Fruit fly (Drosophila melanogaster) whole organism, embryonic: ENCODE results near the gene esc.

Source experiments
- Aef1 ChIP-seq: fragments of 200-800 bp; sonication (Bioruptor generic); IDR thresholded peaks from 3 replicates; pipeline ENCODE4 v1.3.6; 2022; ENCODE audit warnings: missing biosample characterization, missing genetic modification characterization
- Antp ChIP-seq: fragments of 200-800 bp; sonication (Bioruptor generic); optimal IDR thresholded peaks from 3 replicates; lab custom pipeline; 2016; ENCODE audit warnings: missing biosample characterization, missing genetic modification characterization
- C15 ChIP-seq: fragments of 200-800 bp; sonication (Bioruptor generic); IDR thresholded peaks from 3 replicates; pipeline ENCODE4 v1.3.6; 2022; ENCODE audit warnings: missing biosample characterization, missing genetic modification characterization
- CG10209 ChIP-seq: fragments of 200-800 bp; sonication (Bioruptor generic); optimal IDR thresholded peaks from 3 replicates; lab custom pipeline; 2017; ENCODE audit warnings: missing biosample characterization, mild to moderate bottlenecking, missing genetic modification characterization, missing genetic modification reagents
- CG12299 ChIP-seq: fragments of 200-800 bp; sonication (Bioruptor generic); optimal IDR thresholded peaks from 2 replicates; lab custom pipeline; 2018; ENCODE audit warnings: missing biosample characterization, mild to moderate bottlenecking, missing genetic modification characterization
- CG1233 ChIP-seq: fragments of 200-800 bp; sonication (Bioruptor generic); optimal IDR thresholded peaks from 4 replicates; lab custom pipeline; 2018; ENCODE audit warnings: missing biosample characterization, mild to moderate bottlenecking, missing genetic modification characterization
- CG13123 ChIP-seq: fragments of 200-800 bp; sonication (Bioruptor generic); optimal IDR thresholded peaks from 2 replicates; lab custom pipeline; 2016; ENCODE audit warnings: missing biosample characterization, missing genetic modification characterization
- CG13287 ChIP-seq: fragments of 200-800 bp; sonication (Bioruptor generic); IDR thresholded peaks from 2 replicates; pipeline ENCODE4 v1.3.6; 2022; ENCODE audit warnings: missing biosample characterization, missing genetic modification characterization; ENCODE audit not compliant: partially characterized antibody
- CG13624 ChIP-seq: fragments of 200-800 bp; sonication (Bioruptor generic); optimal IDR thresholded peaks from 2 replicates; lab custom pipeline; 2016; ENCODE audit warnings: missing biosample characterization, missing genetic modification characterization
- CG14965 ChIP-seq: fragments of 200-800 bp; sonication (Bioruptor generic); optimal IDR thresholded peaks from 2 replicates; lab custom pipeline; 2016; ENCODE audit warnings: missing biosample characterization, missing genetic modification characterization, borderline replicate concordance
- CG16779 ChIP-seq: fragments of 200-800 bp; sonication (Bioruptor generic); IDR thresholded peaks from 2 replicates; pipeline ENCODE4 v1.3.6; 2022; ENCODE audit warnings: missing biosample characterization, missing genetic modification characterization
- CG3163 ChIP-seq: fragments of 200-800 bp; sonication (Bioruptor generic); optimal IDR thresholded peaks from 3 replicates; lab custom pipeline; 2016; ENCODE audit warnings: missing biosample characterization, missing genetic modification characterization
- CG32772 ChIP-seq: fragments of 200-800 bp; sonication (Bioruptor generic); IDR thresholded peaks from 2 replicates; pipeline ENCODE4 v1.3.6; 2022; ENCODE audit warnings: missing biosample characterization, missing genetic modification characterization
- CG34376 ChIP-seq: fragments of 200-800 bp; sonication (Bioruptor generic); optimal IDR thresholded peaks from 2 replicates; lab custom pipeline; 2018; ENCODE audit warnings: missing biosample characterization, mild to moderate bottlenecking, missing genetic modification characterization
- CG3726 ChIP-seq: fragments of 200-800 bp; sonication (Bioruptor generic); IDR thresholded peaks from 3 replicates; pipeline ENCODE4, ENCODE4 v1.3.6; 2022; ENCODE audit warnings: missing biosample characterization, missing genetic modification characterization
- CG4730 ChIP-seq: fragments of 200-800 bp; sonication (Bioruptor generic); IDR thresholded peaks from 2 replicates; pipeline ENCODE4 v1.3.6; 2022; ENCODE audit warnings: missing biosample characterization, missing genetic modification characterization
- CG6254 ChIP-seq: fragments of 200-800 bp; sonication (Bioruptor generic); optimal IDR thresholded peaks from 3 replicates; lab custom pipeline; 2017; ENCODE audit warnings: mild to moderate bottlenecking, missing biosample characterization, missing genetic modification reagents, missing genetic modification characterization
- CG7271 ChIP-seq: fragments of 200-800 bp; sonication (Bioruptor generic); optimal IDR thresholded peaks from 2 replicates; lab custom pipeline; 2018; ENCODE audit warnings: missing biosample characterization, mild to moderate bottlenecking, missing genetic modification characterization, moderate library complexity
- CG9797 ChIP-seq: fragments of 200-800 bp; sonication (Bioruptor generic); optimal IDR thresholded peaks from 3 replicates; lab custom pipeline; 2018; ENCODE audit warnings: missing biosample characterization, mild to moderate bottlenecking, missing genetic modification characterization
- CTCF ChIP-seq: fragments of 200-800 bp; sonication (Bioruptor generic); optimal IDR thresholded peaks from 2 replicates; lab custom pipeline; 2017; ENCODE audit warnings: missing biosample characterization, mild to moderate bottlenecking, missing genetic modification characterization, moderate library complexity
- Deaf1 ChIP-seq: fragments of 200-800 bp; optimal IDR thresholded peaks from 3 replicates; lab custom pipeline; 2019; ENCODE audit warnings: missing biosample characterization, mild to moderate bottlenecking, missing genetic modification characterization, moderate library complexity
- Doc2 ChIP-seq: fragments of 200-800 bp; sonication (Bioruptor generic); IDR thresholded peaks from 2 replicates; pipeline ENCODE4 v1.3.6; 2022; ENCODE audit warnings: missing biosample characterization, missing genetic modification characterization
- Doc3 ChIP-seq: fragments of 200-800 bp; sonication (Bioruptor generic); IDR thresholded peaks from 3 replicates; pipeline ENCODE4 v1.3.6; 2022; ENCODE audit warnings: missing biosample characterization, missing genetic modification characterization; ENCODE audit not compliant: partially characterized antibody
- HHEX ChIP-seq: fragments of 200-800 bp; sonication (Bioruptor generic); optimal IDR thresholded peaks from 3 replicates; lab custom pipeline; 2017; ENCODE audit warnings: missing biosample characterization, mild to moderate bottlenecking, missing genetic modification characterization, missing genetic modification reagents
- HLH3B ChIP-seq: fragments of 200-800 bp; sonication (Bioruptor generic); IDR thresholded peaks from 2 replicates; pipeline ENCODE4 v1.3.6; 2022; ENCODE audit warnings: missing biosample characterization, missing genetic modification characterization
- HLH4C ChIP-seq: fragments of 200-800 bp; sonication (Bioruptor generic); IDR thresholded peaks from 3 replicates; pipeline ENCODE4 v1.3.6; 2022; ENCODE audit warnings: missing biosample characterization, missing genetic modification characterization; ENCODE audit not compliant: partially characterized antibody
- Jarid2 ChIP-seq: fragments of 200-800 bp; sonication (Bioruptor generic); optimal IDR thresholded peaks from 3 replicates; lab custom pipeline; 2017; ENCODE audit warnings: mild to moderate bottlenecking, missing biosample characterization, missing genetic modification reagents, missing genetic modification characterization
- Mad ChIP-seq: fragments of 200-800 bp; sonication (Bioruptor generic); optimal IDR thresholded peaks from 2 replicates; lab custom pipeline; 2016; ENCODE audit warnings: missing biosample characterization, missing genetic modification characterization
- Ravus ChIP-seq: fragments of 200-800 bp; sonication (Bioruptor generic); IDR thresholded peaks from 2 replicates; pipeline ENCODE4 v1.3.6; 2022; ENCODE audit warnings: missing biosample characterization, missing genetic modification characterization
- Trl ChIP-seq, 3 experiments: fragments of >200 bp in 2 of 3; fragments of 200-800 bp in 1 of 3; sonication (Bioruptor generic) in 1 of 3; optimal IDR thresholded peaks; 2 replicates in 1 of 3; 3 replicates in 2 of 3; lab custom pipeline; 2016 to 2017; ENCODE audit warnings: missing biosample characterization in 1 of 3, missing genetic modification characterization in 1 of 3
- Xbp1 ChIP-seq: fragments of 200-800 bp; sonication (Bioruptor generic); optimal IDR thresholded peaks from 3 replicates; lab custom pipeline; 2016; ENCODE audit warnings: missing biosample characterization, mild to moderate bottlenecking, missing genetic modification characterization
- ap ChIP-seq: fragments of 200-800 bp; sonication (Bioruptor generic); IDR thresholded peaks from 2 replicates; pipeline ENCODE4 v1.3.6; 2022; ENCODE audit warnings: missing biosample characterization, missing genetic modification characterization
- ci ChIP-seq: fragments of 200-800 bp; sonication (Bioruptor generic); IDR thresholded peaks from 3 replicates; pipeline ENCODE4 v1.3.6; 2022; ENCODE audit warnings: missing biosample characterization, missing genetic modification characterization
- crp ChIP-seq, 2 experiments: fragments of 200-800 bp; sonication (Bioruptor generic); optimal IDR thresholded peaks; 2 replicates in 1 of 2; 3 replicates in 1 of 2; lab custom pipeline; 2017; ENCODE audit warnings: missing biosample characterization in 2 of 2, missing genetic modification characterization in 2 of 2, mild to moderate bottlenecking in 1 of 2, moderate library complexity in 1 of 2
- da ChIP-seq: fragments of 200-800 bp; sonication (Bioruptor generic); optimal IDR thresholded peaks from 2 replicates; lab custom pipeline; 2016; ENCODE audit warnings: missing biosample characterization, missing genetic modification characterization
- dm ChIP-seq: fragments of 200-800 bp; sonication (Bioruptor generic); optimal IDR thresholded peaks from 3 replicates; lab custom pipeline; 2016; ENCODE audit warnings: missing biosample characterization, missing genetic modification characterization
- ewg ChIP-seq: fragments of 200-800 bp; sonication (Bioruptor generic); optimal IDR thresholded peaks from 3 replicates; lab custom pipeline; 2017; ENCODE audit warnings: mild to moderate bottlenecking, missing biosample characterization, missing genetic modification reagents, missing genetic modification characterization
- fd102C ChIP-seq: fragments of 200-800 bp; sonication (Bioruptor generic); optimal IDR thresholded peaks from 2 replicates; lab custom pipeline; 2018; ENCODE audit warnings: missing biosample characterization, mild to moderate bottlenecking, missing genetic modification characterization, moderate library complexity
- gsb-n ChIP-seq: fragments of 200-800 bp; sonication (Bioruptor generic); optimal IDR thresholded peaks from 3 replicates; lab custom pipeline; 2018; ENCODE audit warnings: missing biosample characterization, mild to moderate bottlenecking, missing genetic modification characterization
- jing ChIP-seq: fragments of 200-800 bp; sonication (Bioruptor generic); optimal IDR thresholded peaks from 2 replicates; lab custom pipeline; 2018; ENCODE audit warnings: missing biosample characterization, mild to moderate bottlenecking, missing genetic modification characterization
- kay ChIP-seq: fragments of 200-800 bp; sonication (Bioruptor generic); optimal IDR thresholded peaks from 2 replicates; lab custom pipeline; 2016; ENCODE audit warnings: missing biosample characterization, missing genetic modification characterization
- mirr ChIP-seq: fragments of 200-800 bp; sonication (Bioruptor generic); optimal IDR thresholded peaks from 3 replicates; lab custom pipeline; 2018; ENCODE audit warnings: missing biosample characterization, mild to moderate bottlenecking, missing genetic modification characterization
- nau ChIP-seq: fragments of 200-800 bp; sonication (Bioruptor generic); optimal IDR thresholded peaks from 3 replicates; lab custom pipeline; 2017; ENCODE audit warnings: missing biosample characterization, mild to moderate bottlenecking, missing genetic modification characterization, missing genetic modification reagents
- phol ChIP-seq: fragments of 200-800 bp; sonication (Bioruptor generic); optimal IDR thresholded peaks from 3 replicates; lab custom pipeline; 2018; ENCODE audit warnings: missing biosample characterization, mild to moderate bottlenecking, missing genetic modification characterization, moderate library complexity
- repo ChIP-seq: fragments of 200-800 bp; sonication (Bioruptor generic); optimal IDR thresholded peaks from 2 replicates; lab custom pipeline; 2016; ENCODE audit warnings: missing biosample characterization, missing genetic modification characterization
- ro ChIP-seq: fragments of 200-800 bp; sonication (Bioruptor generic); IDR thresholded peaks from 2 replicates; pipeline ENCODE4 v1.3.6; 2022; ENCODE audit warnings: missing biosample characterization, missing genetic modification characterization
- so ChIP-seq: fragments of 200-800 bp; sonication (Bioruptor generic); IDR thresholded peaks from 3 replicates; pipeline ENCODE4 v1.3.6; 2022; ENCODE audit warnings: missing biosample characterization, missing genetic modification characterization
- toy ChIP-seq: fragments of 200-800 bp; sonication (Bioruptor generic); IDR thresholded peaks from 2 replicates; pipeline ENCODE4 v1.3.6; 2022; ENCODE audit warnings: missing biosample characterization, missing genetic modification characterization
- tup ChIP-seq: fragments of 200-800 bp; sonication (Bioruptor generic); optimal IDR thresholded peaks from 2 replicates; lab custom pipeline; 2016; ENCODE audit warnings: missing biosample characterization, mild to moderate bottlenecking, missing genetic modification characterization, moderate library complexity
- yki ChIP-seq: fragments of >200 bp; optimal IDR thresholded peaks from 3 replicates; lab custom pipeline; 2018

esc gene

dm6 chr2L:11808702-11809583, 20.3 kb downstream of the esc start, which contains the start of gene crol (continued):
- TF ChIP-seq kay (GFP tag; lab: Kevin White, UChicago) (no peak), ewg (GFP tag; lab: Kevin White, UChicago) (no peak), CG6254 (no peak), Aef1 (GFP tag; lab: Robert Waterston, UW) (no peak), CG13287 (GFP tag; lab: Robert Waterston, UW) (peak; percentile 94), Doc2 (GFP tag; lab: Robert Waterston, UW) (no peak), Ravus (no peak), CG13624 (no peak), CG7271 (tag; lab: Kevin White, UChicago) (no peak), C15 (GFP tag; lab: Robert Waterston, UW) (no peak), Deaf1 (tag; lab: Kevin White, UChicago) (peak; percentile 93), CG3163 (GFP tag; lab: Kevin White, UChicago) (no peak), CG16779 (GFP tag; lab: Robert Waterston, UW) (no peak), CG13123 (GFP tag; lab: Kevin White, UChicago) (no peak), HLH4C (GFP tag; lab: Robert Waterston, UW) (peak; percentile 80), toy (GFP tag; lab: Robert Waterston, UW) (no peak), fd102C (GFP tag; lab: Kevin White, UChicago) (no peak), dm (GFP tag; lab: Kevin White, UChicago) (no peak), HLH3B (GFP tag; lab: Robert Waterston, UW) (0 out of 2 replicates have a peak, but pooled peaks have one; percentile 25), CG4730 (GFP tag; lab: Robert Waterston, UW) (no peak), CG9797 (GFP tag; lab: Kevin White, UChicago) (peak; percentile 87), da (GFP tag; lab: Kevin White, UChicago) (no peak), Antp (GFP tag; lab: Kevin White, UChicago) (no peak), CG10209 (GFP tag; lab: Kevin White, UChicago) (peak; percentile 2), Doc3 (peak; percentile 76), CG12299 (tag; lab: Kevin White, UChicago) (no peak), ap (no peak), nau (peak; percentile 13), HHEX (no peak), CG32772 (GFP tag; lab: Robert Waterston, UW) (no peak), Trl (optimal IDR thresholded peaks at IDR 0.05; lab: Kevin White, UChicago) (peak; percentile 86 to 91), Trl (GFP tag; optimal IDR thresholded peaks at IDR 0.05; lab: Kevin White, UChicago) (no peak), phol (tag; lab: Kevin White, UChicago) (peak; percentile 43), CG34376 (GFP tag; lab: Kevin White, UChicago) (peak; percentile 44), Jarid2 (GFP tag; lab: Kevin White, UChicago) (no peak), repo (GFP tag; lab: Kevin White, UChicago) (no peak), ci (GFP tag; lab: Robert Waterston, UW) (peak; percentile 65), jing (GFP tag; lab: Kevin White, UChicago) (no peak), CG14965 (GFP tag; lab: Kevin White, UChicago) (no peak), CTCF (peak; percentile 20), so (0 out of 3 replicates have a peak, but pooled peaks have one; percentile 15), Xbp1 (no peak), yki (peak; percentile 72), Mad (no peak), mirr (GFP tag; lab: Kevin White, UChicago) (peak; percentile 55), CG3726 (GFP tag; lab: Robert Waterston, UW) (no peak), CG1233 (no peak), ro (GFP tag; lab: Robert Waterston, UW) (no peak), gsb-n (tag; lab: Kevin White, UChicago) (no peak), crp (GFP tag; optimal IDR thresholded peaks at IDR 0.05; lab: Kevin White, UChicago) (no peak), tup (GFP tag; lab: Kevin White, UChicago) (no peak)
